Fruit fly (Drosophila melanogaster) whole organism, wandering third instar larva: Measurements from ENCODE around the gene CG11601.
A peak's percentile ranks its signal among the peaks of the same experiment; 100 is the strongest.

ENCODE experiments used
- CG32264 ChIP-seq: fragments of 200-800 bp; sonication (Bioruptor generic); optimal IDR thresholded peaks from 2 replicates; lab custom pipeline; 2016; ENCODE audit warnings: missing biosample characterization, missing genetic modification characterization
- CG9705 ChIP-seq: fragments of 200-800 bp; sonication (Bioruptor generic); optimal IDR thresholded peaks from 2 replicates; lab custom pipeline; 2018; ENCODE audit warnings: missing biosample characterization, mild to moderate bottlenecking, missing genetic modification characterization
- CrebA ChIP-seq: fragments of 200-800 bp; sonication (Bioruptor generic); optimal IDR thresholded peaks from 2 replicates; lab custom pipeline; 2016; ENCODE audit warnings: missing biosample characterization, mild to moderate bottlenecking, missing genetic modification characterization, borderline replicate concordance
- Dfd ChIP-seq: fragments of >200 bp; optimal IDR thresholded peaks from 2 replicates; lab custom pipeline; 2017; ENCODE audit warnings: missing biosample characterization, missing genetic modification characterization
- GATAd ChIP-seq: sonication (Bioruptor generic); optimal IDR thresholded peaks from 2 replicates; lab custom pipeline; 2016; ENCODE audit warnings: missing biosample characterization, missing genetic modification characterization
- HLH106 ChIP-seq: fragments of 200-800 bp; optimal IDR thresholded peaks from 3 replicates; lab custom pipeline; 2019; ENCODE audit warnings: missing biosample characterization, mild to moderate bottlenecking, missing genetic modification characterization, moderate library complexity
- Hnf4 ChIP-seq: fragments of 200-800 bp; sonication (Bioruptor generic); optimal IDR thresholded peaks from 2 replicates; lab custom pipeline; 2016; ENCODE audit warnings: missing biosample characterization, mild to moderate bottlenecking, missing genetic modification characterization
- Hr78 ChIP-seq: fragments of >200 bp; optimal IDR thresholded peaks from 2 replicates; lab custom pipeline; 2017; ENCODE audit warnings: missing biosample characterization, missing genetic modification characterization
- Hr83 ChIP-seq: fragments of 200-300 bp; sonication (Bioruptor generic); optimal IDR thresholded peaks from 2 replicates; lab custom pipeline; 2016; ENCODE audit warnings: missing biosample characterization, mild to moderate bottlenecking, missing genetic modification characterization, moderate library complexity; ENCODE audit not compliant: poor library complexity, severe bottlenecking
- Jra ChIP-seq: sonication (Bioruptor generic); optimal IDR thresholded peaks from 2 replicates; lab custom pipeline; 2016; ENCODE audit warnings: missing biosample characterization, missing genetic modification characterization
- Mio ChIP-seq: sonication (Bioruptor generic); optimal IDR thresholded peaks from 2 replicates; lab custom pipeline; 2016; ENCODE audit warnings: missing biosample characterization, missing genetic modification characterization
- Myc ChIP-seq: fragments of >200 bp; optimal IDR thresholded peaks from 2 replicates; lab custom pipeline; 2017
- N ChIP-seq: fragments of >200 bp; optimal IDR thresholded peaks from 2 replicates; lab custom pipeline; 2018; ENCODE audit warnings: missing biosample characterization, missing external identifiers, missing genetic modification characterization
- OdsH ChIP-seq: fragments of 200-800 bp; sonication (Bioruptor generic); optimal IDR thresholded peaks from 2 replicates; lab custom pipeline; 2016; ENCODE audit warnings: missing biosample characterization, mild to moderate bottlenecking, missing genetic modification characterization
- Rel ChIP-seq, 2 experiments: fragments of 200-800 bp; sonication (Bioruptor generic) in 1 of 2; optimal IDR thresholded peaks; 2 replicates in 1 of 2; 3 replicates in 1 of 2; lab custom pipeline; 2016 to 2019; ENCODE audit warnings: mild to moderate bottlenecking in 2 of 2, missing biosample characterization in 2 of 2, missing genetic modification characterization in 2 of 2, moderate library complexity in 1 of 2
- Sp1 ChIP-seq: fragments of 200-800 bp; sonication (Bioruptor generic); optimal IDR thresholded peaks from 3 replicates; lab custom pipeline; 2019; ENCODE audit warnings: missing biosample characterization, mild to moderate bottlenecking, missing genetic modification characterization, moderate library complexity
- Vsx2 ChIP-seq: fragments of 200-300, 225-300 bp; sonication (Bioruptor generic); optimal IDR thresholded peaks from 2 replicates; lab custom pipeline; 2018; ENCODE audit warnings: missing biosample characterization, missing genetic modification characterization; ENCODE audit not compliant: partially characterized antibody
- br ChIP-seq: fragments of 200-800 bp; sonication (Bioruptor generic); optimal IDR thresholded peaks from 2 replicates; lab custom pipeline; 2016; ENCODE audit warnings: missing biosample characterization, missing genetic modification characterization
- brk ChIP-seq: fragments of 200-800 bp; sonication (Bioruptor generic); optimal IDR thresholded peaks from 2 replicates; lab custom pipeline; 2016; ENCODE audit warnings: missing biosample characterization, mild to moderate bottlenecking, missing genetic modification characterization
- dl ChIP-seq, 2 experiments: fragments of 175-275, 200-275 bp in 1 of 2; fragments of 200-275 bp in 1 of 2; sonication (Bioruptor generic); optimal IDR thresholded peaks; lab custom pipeline; 2018; ENCODE audit warnings: mild to moderate bottlenecking in 2 of 2, missing biosample characterization in 2 of 2, missing genetic modification characterization in 2 of 2, moderate library complexity in 2 of 2; ENCODE audit not compliant: partially characterized antibody in 2 of 2, insufficient read depth in 1 of 2
- dmrt93B ChIP-seq: fragments of 200-800 bp; sonication (Bioruptor generic); optimal IDR thresholded peaks from 2 replicates; lab custom pipeline; 2018; ENCODE audit warnings: missing biosample characterization, mild to moderate bottlenecking, missing genetic modification characterization
- dsf ChIP-seq: sonication (Bioruptor generic); optimal IDR thresholded peaks from 2 replicates; lab custom pipeline; 2016; ENCODE audit warnings: missing biosample characterization, missing genetic modification characterization, borderline replicate concordance
- ey ChIP-seq: fragments of 200-800 bp; sonication (Bioruptor generic); optimal IDR thresholded peaks from 2 replicates; lab custom pipeline; 2016; ENCODE audit warnings: missing biosample characterization, missing genetic modification characterization
- foxo ChIP-seq, 2 experiments: fragments of 200-800 bp; sonication (Bioruptor generic); optimal IDR thresholded peaks; 2 replicates in 1 of 2; 3 replicates in 1 of 2; lab custom pipeline; 2016 to 2017; ENCODE audit warnings: missing biosample characterization in 2 of 2, missing genetic modification characterization in 2 of 2
- fru ChIP-seq: fragments of 200-800 bp; sonication (Bioruptor generic); optimal IDR thresholded peaks from 3 replicates; lab custom pipeline; 2016; ENCODE audit warnings: missing biosample characterization, mild to moderate bottlenecking, missing genetic modification characterization
- h ChIP-seq: fragments of 200-800 bp; sonication (Bioruptor generic); optimal IDR thresholded peaks from 3 replicates; lab custom pipeline; 2016; ENCODE audit warnings: missing biosample characterization, mild to moderate bottlenecking, missing genetic modification characterization
- jim ChIP-seq: fragments of 175-275, 200-325 bp; sonication (Bioruptor generic); optimal IDR thresholded peaks from 2 replicates; lab custom pipeline; 2016; ENCODE audit warnings: missing biosample characterization, mild to moderate bottlenecking, missing genetic modification characterization
- pan ChIP-seq: fragments of >200 bp; optimal IDR thresholded peaks from 2 replicates; lab custom pipeline; 2017
- psq ChIP-seq: fragments of 200-800 bp; sonication (Bioruptor generic); optimal IDR thresholded peaks from 3 replicates; lab custom pipeline; 2017; ENCODE audit warnings: missing biosample characterization, mild to moderate bottlenecking, missing genetic modification characterization, moderate library complexity
- rgr ChIP-seq: fragments of 200-800 bp; sonication (Bioruptor generic); optimal IDR thresholded peaks from 3 replicates; lab custom pipeline; 2016; ENCODE audit warnings: missing biosample characterization, mild to moderate bottlenecking, missing genetic modification characterization
- sage ChIP-seq: fragments of 200-800 bp; sonication (Bioruptor generic); optimal IDR thresholded peaks from 2 replicates; lab custom pipeline; 2016; ENCODE audit warnings: missing biosample characterization, mild to moderate bottlenecking, missing genetic modification characterization
- sv ChIP-seq: fragments of 200-800 bp; sonication (Bioruptor generic); optimal IDR thresholded peaks from 3 replicates; lab custom pipeline; 2016; ENCODE audit warnings: missing biosample characterization, missing genetic modification characterization
- tai ChIP-seq: sonication (Bioruptor generic); optimal IDR thresholded peaks from 2 replicates; lab custom pipeline; 2016; ENCODE audit warnings: missing biosample characterization, missing genetic modification characterization
- usp ChIP-seq: fragments of >200 bp; optimal IDR thresholded peaks from 2 replicates; lab custom pipeline; 2017; ENCODE audit warnings: missing biosample characterization, missing genetic modification characterization
- woc ChIP-seq: sonication (Bioruptor generic); optimal IDR thresholded peaks from 2 replicates; lab custom pipeline; 2016; ENCODE audit warnings: missing biosample characterization, mild to moderate bottlenecking, missing genetic modification characterization

CG11601 gene

dm6 chr2L:271553-271952 lies 11.5 kb downstream of the CG11601 start, which contains the start of gene Dus1:
Dus1 (minus strand) TSS chr2L:271744.
- no peak for TF ChIP-seq sv (GFP tag; lab: Kevin White, UChicago)
- TF ChIP-seq Myc (lab: Kevin White, UChicago): no peak
- no peak for TF ChIP-seq ey (GFP tag; lab: Kevin White, UChicago)
- no peak for TF ChIP-seq rgr (GFP tag; lab: Kevin White, UChicago)
- no peak for TF ChIP-seq usp
- TF ChIP-seq CG32264: no peak

- no peak for TF ChIP-seq Sp1 (GFP tag; lab: Kevin White, UChicago)
- TF ChIP-seq dsf: no peak
- no peak for TF ChIP-seq Hr78 (GFP tag; lab: Kevin White, UChicago)
These were observed 14.3 kb downstream of the CG11601 start, which contains the start of gene CG3345 for dm6 chr2L:268788-269187. CG3345 (plus strand) TSS chr2L:269088.

- TF ChIP-seq tai (GFP tag; lab: Kevin White, UChicago) (no peak), sv (GFP tag; lab: Kevin White, UChicago) (peak; percentile 93), Hnf4 (GFP tag; lab: Kevin White, UChicago) (no peak), usp (no peak), dsf (no peak), fru (GFP tag; lab: Kevin White, UChicago) (peak; percentile 86), Jra (no peak), Hr83 (GFP tag; lab: Kevin White, UChicago) (no peak), Rel (GFP tag; optimal IDR thresholded peaks at IDR 0.05; lab: Kevin White, UChicago) (no peak), Rel (tag; optimal IDR thresholded peaks at IDR 0.05; lab: Kevin White, UChicago) (no peak), psq (GFP tag; lab: Kevin White, UChicago) (peak; percentile 80), CrebA (GFP tag; lab: Kevin White, UChicago) (no peak), Mio (GFP tag; lab: Kevin White, UChicago) (no peak), br (GFP tag; lab: Kevin White, UChicago) (no peak), rgr (GFP tag; lab: Kevin White, UChicago) (peak; percentile 85), jim (GFP tag; lab: Kevin White, UChicago) (no peak), HLH106 (peak; percentile 76), foxo (GFP tag; optimal IDR thresholded peaks at IDR 0.05; lab: Kevin White, UChicago) (peak in 1 of 2 experiments; percentile 92), OdsH (GFP tag; lab: Kevin White, UChicago) (peak; percentile 85), sage (GFP tag; lab: Kevin White, UChicago) (no peak), GATAd (GFP tag; lab: Kevin White, UChicago) (no peak), brk (GFP tag; lab: Kevin White, UChicago) (no peak), N (no peak), woc (GFP tag; lab: Kevin White, UChicago) (peak; percentile 38), Sp1 (GFP tag; lab: Kevin White, UChicago) (peak; percentile 81), pan (lab: Kevin White, UChicago) (no peak), Myc (lab: Kevin White, UChicago) (no peak), ey (GFP tag; lab: Kevin White, UChicago) (peak; percentile 61), CG9705 (GFP tag; lab: Kevin White, UChicago) (peak; percentile 18), dl (GFP tag; optimal IDR thresholded peaks at IDR 0.05; lab: Kevin White, UChicago; ENCODE audit: insufficient read depth in 1 of 2, partially characterized antibody in 2 of 2) (no peak), Vsx2 (GFP tag; lab: Kevin White, UChicago) (no peak), h (peak; percentile 89)
- TF ChIP-seq, all 38 proteins: peak for 12
These were observed 15.5 kb downstream of the CG11601 start, which contains the start of gene CG17075 for dm6 chr2L:267441-268089. CG17075 (minus strand) TSS chr2L:267505.

- TF ChIP-seq foxo (GFP tag; optimal IDR thresholded peaks at IDR 0.05; lab: Kevin White, UChicago) (no peak), dmrt93B (GFP tag; lab: Kevin White, UChicago) (no peak), Dfd (no peak), ey (GFP tag; lab: Kevin White, UChicago) (no peak), CrebA (GFP tag; lab: Kevin White, UChicago) (no peak)
These were observed 30.9 kb downstream of the CG11601 start, which contains the start of gene Rpp30 for dm6 chr2L:252174-252573. Rpp30 (minus strand) TSS chr2L:252373.
